Fruit fly (Drosophila melanogaster) S2 (cell line): Measurements from ENCODE around the gene ppan.

Experiments used
- CG8478 ChIP-seq: fragments of >200 bp; optimal IDR thresholded peaks from 2 replicates; lab custom pipeline; 2018
- CTCF ChIP-seq, 2 experiments: fragments of >200 bp; optimal IDR thresholded peaks; 2 replicates each; lab custom pipeline; 2018

DNA sequence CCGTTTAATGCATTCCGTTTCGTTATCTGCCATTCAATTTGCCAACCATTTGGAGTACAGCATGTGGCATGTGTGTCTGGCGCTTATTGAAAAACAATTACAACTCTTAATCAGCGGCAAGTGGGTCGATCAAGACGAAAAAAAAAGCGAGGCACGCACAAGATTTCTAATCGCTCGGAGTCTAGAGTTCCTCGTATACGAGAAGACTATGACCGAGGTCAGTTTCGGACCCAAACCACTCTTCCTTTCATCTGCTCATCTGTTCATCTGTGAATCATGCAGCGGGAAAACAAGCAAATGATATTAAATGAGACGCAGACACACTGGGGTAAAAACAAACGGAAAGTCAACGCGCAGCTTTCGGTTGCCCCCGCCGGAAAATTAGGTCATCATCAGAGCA, 24.6 kb upstream of the ppan start:
- no peak for TF ChIP-seq CTCF (optimal IDR thresholded peaks at IDR 0.05; lab: Kevin White, UChicago)
- no peak for TF ChIP-seq CG8478 (lab: Kevin White, UChicago)
